Fruit fly (Drosophila melanogaster) whole organism, pupa: ENCODE results near the gene HisCl1.

Source experiments
- CG10348 ChIP-seq: fragments of 200-800 bp; sonication (Bioruptor generic); IDR thresholded peaks from 2 replicates; pipeline ENCODE4 v1.3.6; 2022; ENCODE audit warnings: missing biosample characterization, missing genetic modification characterization
- CG12605 ChIP-seq: fragments of 200-800 bp; sonication (Bioruptor generic); IDR thresholded peaks from 2 replicates; pipeline ENCODE4 v1.3.6; 2022; ENCODE audit warnings: missing biosample characterization, missing genetic modification characterization
- CG13204 ChIP-seq: fragments of 200-800 bp; sonication (Bioruptor generic); optimal IDR thresholded peaks from 2 replicates; lab custom pipeline; 2018; ENCODE audit warnings: missing biosample characterization, mild to moderate bottlenecking, missing genetic modification characterization, moderate library complexity
- CG14655 ChIP-seq: fragments of 200-800 bp; sonication (Bioruptor generic); optimal IDR thresholded peaks from 3 replicates; lab custom pipeline; 2017; ENCODE audit warnings: mild to moderate bottlenecking, missing biosample characterization, missing genetic modification reagents, missing genetic modification characterization
- CG15710 ChIP-seq: fragments of 200-800 bp; sonication (Bioruptor generic); optimal IDR thresholded peaks from 2 replicates; lab custom pipeline; 2018; ENCODE audit warnings: missing biosample characterization, mild to moderate bottlenecking, missing genetic modification characterization, moderate library complexity
- CG17806 ChIP-seq: fragments of 200-800 bp; sonication (Bioruptor generic); optimal IDR thresholded peaks from 2 replicates; lab custom pipeline; 2018; ENCODE audit warnings: missing biosample characterization, mild to moderate bottlenecking, missing genetic modification characterization, moderate library complexity
- CG32121 ChIP-seq: fragments of 200-800 bp; sonication (Bioruptor generic); IDR thresholded peaks from 2 replicates; pipeline ENCODE4 v1.3.6; 2022; ENCODE audit warnings: missing biosample characterization, missing genetic modification characterization
- CG34367 ChIP-seq: fragments of 200-800 bp; sonication (Bioruptor generic); optimal IDR thresholded peaks from 2 replicates; lab custom pipeline; 2018; ENCODE audit warnings: missing biosample characterization, mild to moderate bottlenecking, missing genetic modification characterization
- CG4496 ChIP-seq: fragments of 200-800 bp; sonication (Bioruptor generic); IDR thresholded peaks from 3 replicates; pipeline ENCODE4 v1.3.6; 2022; ENCODE audit warnings: missing biosample characterization, missing genetic modification characterization
- CG8159 ChIP-seq: fragments of 200-800 bp; sonication (Bioruptor generic); optimal IDR thresholded peaks from 3 replicates; lab custom pipeline; 2018; ENCODE audit warnings: missing biosample characterization, mild to moderate bottlenecking, missing genetic modification characterization, moderate library complexity
- CG8301 ChIP-seq: fragments of 200-800 bp; sonication (Bioruptor generic); optimal IDR thresholded peaks from 2 replicates; lab custom pipeline; 2018; ENCODE audit warnings: missing biosample characterization, mild to moderate bottlenecking, missing genetic modification characterization
- CG9948 ChIP-seq: fragments of 200-800 bp; sonication (Bioruptor generic); optimal IDR thresholded peaks from 2 replicates; lab custom pipeline; 2018; ENCODE audit warnings: missing biosample characterization, mild to moderate bottlenecking, missing genetic modification characterization, moderate library complexity
- D1 ChIP-seq: fragments of 200-800 bp; sonication (Bioruptor generic); optimal IDR thresholded peaks from 2 replicates; lab custom pipeline; 2018; ENCODE audit warnings: missing biosample characterization, mild to moderate bottlenecking, missing genetic modification characterization, moderate library complexity
- EcR ChIP-seq: fragments of 200-800 bp; sonication (Bioruptor generic); optimal IDR thresholded peaks from 3 replicates; lab custom pipeline; 2019; ENCODE audit warnings: missing biosample characterization, missing genetic modification characterization, mild to moderate bottlenecking, moderate library complexity, missing genetic modification reagents
- Ets98B ChIP-seq: fragments of 200-800 bp; sonication (Bioruptor generic); IDR thresholded peaks from 2 replicates; pipeline ENCODE4 v1.3.6; 2022; ENCODE audit warnings: missing biosample characterization, missing genetic modification characterization
- Pif1A ChIP-seq: fragments of 200-800 bp; sonication (Bioruptor generic); optimal IDR thresholded peaks from 3 replicates; lab custom pipeline; 2016; ENCODE audit warnings: missing biosample characterization, missing genetic modification characterization
- Pif1B ChIP-seq: fragments of 200-800 bp; sonication (Bioruptor generic); optimal IDR thresholded peaks from 3 replicates; lab custom pipeline; 2016; ENCODE audit warnings: missing biosample characterization, missing genetic modification characterization
- Snoo ChIP-seq: fragments of 200-800 bp; sonication (Bioruptor generic); optimal IDR thresholded peaks from 3 replicates; lab custom pipeline; 2017; ENCODE audit warnings: missing biosample characterization, mild to moderate bottlenecking, missing genetic modification characterization, inconsistent platforms
- fd96Ca ChIP-seq: fragments of 200-800 bp; sonication (Bioruptor generic); IDR thresholded peaks from 3 replicates; pipeline ENCODE4 v1.3.6; 2022; ENCODE audit warnings: missing biosample characterization, missing genetic modification characterization
- gl ChIP-seq: fragments of 200-800 bp; sonication (Bioruptor generic); optimal IDR thresholded peaks from 2 replicates; lab custom pipeline; 2018; ENCODE audit warnings: missing biosample characterization, mild to moderate bottlenecking, missing genetic modification characterization
- rn ChIP-seq: fragments of 200-800 bp; sonication (Bioruptor generic); IDR thresholded peaks from 2 replicates; pipeline ENCODE4 v1.3.6; 2022; ENCODE audit warnings: missing biosample characterization, missing genetic modification characterization

HisCl1 gene

dm6 chr3R:11806753-11807152 lies 19.8 kb downstream of the HisCl1 start:
- no peak for TF ChIP-seq EcR (GFP tag; lab: Kevin White, UChicago)
- peak; percentile 31; the same call in 1 of the 2 replicates for TF ChIP-seq CG32121
- TF ChIP-seq CG15710 (tag; lab: Kevin White, UChicago) = peak; percentile 45
- TF ChIP-seq CG13204 (GFP tag; lab: Kevin White, UChicago) = no peak
- TF ChIP-seq D1 (tag; lab: Kevin White, UChicago) = no peak
- peak; percentile 56 for TF ChIP-seq Ets98B (GFP tag; lab: Robert Waterston, UW)
- TF ChIP-seq CG17806 (tag; lab: Kevin White, UChicago) = peak; percentile 52
- TF ChIP-seq Pif1A = peak; percentile 72
- TF ChIP-seq fd96Ca (GFP tag; lab: Robert Waterston, UW) = peak; percentile 66; the same call in 2 of the 3 replicates
- no peak for TF ChIP-seq gl
- TF ChIP-seq CG12605 (GFP tag; lab: Robert Waterston, UW) = peak; percentile 34; the same call in 1 of the 2 replicates
- TF ChIP-seq CG4496 (GFP tag; lab: Robert Waterston, UW) = peak; percentile 67
- TF ChIP-seq CG14655 (GFP tag; lab: Kevin White, UChicago) = peak; percentile 59
- no peak for TF ChIP-seq rn
- no peak for TF ChIP-seq CG10348 (GFP tag; lab: Robert Waterston, UW)
- peak; percentile 43 for TF ChIP-seq CG9948 (tag; lab: Kevin White, UChicago)
- peak; percentile 23 for TF ChIP-seq Snoo (tag; lab: Kevin White, UChicago)
- peak; percentile 17 for TF ChIP-seq Pif1B (GFP tag; lab: Kevin White, UChicago)
- peak; percentile 49 for TF ChIP-seq CG8301 (tag; lab: Kevin White, UChicago)
- peak; percentile 42 for TF ChIP-seq CG34367 (tag; lab: Kevin White, UChicago)
- peak; percentile 57 for TF ChIP-seq CG8159

dm6 chr3R:11807641-11808040 lies 20.7 kb downstream of the HisCl1 start:
- no peak for TF ChIP-seq fd96Ca (GFP tag; lab: Robert Waterston, UW)
- no peak for TF ChIP-seq gl
- TF ChIP-seq CG4496 (GFP tag; lab: Robert Waterston, UW) = no peak
- no peak for TF ChIP-seq Snoo (tag; lab: Kevin White, UChicago)
- no peak for TF ChIP-seq CG32121
- TF ChIP-seq CG12605 (GFP tag; lab: Robert Waterston, UW) = no peak
- TF ChIP-seq D1 (tag; lab: Kevin White, UChicago) = no peak
- TF ChIP-seq CG9948 (tag; lab: Kevin White, UChicago) = no peak

dm6 chr3R:11809620-11810019 lies 22.6 kb downstream of the HisCl1 start:
- TF ChIP-seq rn = no peak
- TF ChIP-seq CG13204 (GFP tag; lab: Kevin White, UChicago) = no peak

- no peak for TF ChIP-seq Pif1B (GFP tag; lab: Kevin White, UChicago)
- TF ChIP-seq CG8301 (tag; lab: Kevin White, UChicago) = no peak
- no peak for TF ChIP-seq CG13204 (GFP tag; lab: Kevin White, UChicago)
- no peak for TF ChIP-seq EcR (GFP tag; lab: Kevin White, UChicago)
- no peak for TF ChIP-seq CG9948 (tag; lab: Kevin White, UChicago)
- no peak for TF ChIP-seq Snoo (tag; lab: Kevin White, UChicago)
- TF ChIP-seq rn = no peak
- no peak for TF ChIP-seq CG4496 (GFP tag; lab: Robert Waterston, UW)
- no peak for TF ChIP-seq CG34367 (tag; lab: Kevin White, UChicago)
- no peak for TF ChIP-seq CG10348 (GFP tag; lab: Robert Waterston, UW)
- no peak for TF ChIP-seq CG32121
- TF ChIP-seq, all 21 proteins: peak for 0
Measured at dm6 chr3R:11810831-11811484, 24.0 kb downstream of the HisCl1 start.

- no peak for TF ChIP-seq CG13204 (GFP tag; lab: Kevin White, UChicago)
- no peak for TF ChIP-seq CG32121
- TF ChIP-seq Ets98B (GFP tag; lab: Robert Waterston, UW) = no peak
- TF ChIP-seq gl = no peak
- TF ChIP-seq CG9948 (tag; lab: Kevin White, UChicago) = no peak
- no peak for TF ChIP-seq CG34367 (tag; lab: Kevin White, UChicago)
- TF ChIP-seq CG12605 (GFP tag; lab: Robert Waterston, UW) = no peak
- no peak for TF ChIP-seq Snoo (tag; lab: Kevin White, UChicago)
- no peak for TF ChIP-seq CG14655 (GFP tag; lab: Kevin White, UChicago)
- TF ChIP-seq CG4496 (GFP tag; lab: Robert Waterston, UW) = no peak
Measured at dm6 chr3R:11812479-11812878, 25.5 kb downstream of the HisCl1 start.

dm6 chr3R:11812881-11813466 lies 26.0 kb downstream of the HisCl1 start, which contains the start of gene ClC-a:
Gene ClC-a (minus strand): TSS chr3R:11813207.
- TF ChIP-seq EcR (GFP tag; lab: Kevin White, UChicago) (peak; percentile 37), CG8159 (no peak), CG13204 (GFP tag; lab: Kevin White, UChicago) (peak; percentile 87), Snoo (tag; lab: Kevin White, UChicago) (no peak), CG32121 (0 out of 2 replicates have a peak, but pooled peaks have one; percentile 24), CG34367 (tag; lab: Kevin White, UChicago) (no peak), CG17806 (tag; lab: Kevin White, UChicago) (no peak), D1 (tag; lab: Kevin White, UChicago) (no peak)
